Comparison of ENCODE assay signal across 2 fruit fly cellular contexts in the genomic region with DNA sequence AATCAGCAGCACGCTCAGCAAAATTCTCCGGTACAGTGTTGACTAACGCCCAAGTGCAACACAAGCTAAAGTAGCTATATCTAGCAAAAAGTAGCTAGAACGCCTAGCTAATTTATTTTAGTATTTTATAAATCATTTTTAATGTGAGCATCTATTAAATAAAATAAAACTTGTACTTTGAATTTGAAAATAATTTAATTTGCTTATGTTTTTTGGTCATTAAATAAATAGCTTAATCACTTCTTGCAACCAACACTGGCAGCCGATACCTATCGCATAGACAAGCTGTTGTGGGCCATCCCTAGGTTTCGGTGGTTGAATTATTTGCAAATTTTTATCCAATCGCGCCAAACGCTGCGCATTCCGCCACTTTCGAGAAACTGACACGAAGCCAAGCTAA.
TF ChIP-seq lines count a peak whose summit lies in the region.

TSS of gene Polr2J (minus strand) at position 49 of the 400 bp plus-strand sequence.
TSS of gene CG15141 (plus strand) at position 284 of the 400 bp plus-strand sequence.

TF ChIP-seq in whole organism, embryonic, 481 proteins besides CTCF, POLR2A, EP300 and RAD21 (continued from another document and continues in another):
- TF ChIP-seq hkb (optimal IDR thresholded peaks at IDR 0.05; lab: Kevin White, UChicago) (peak; percentile 65), hkb (GFP tag; IDR thresholded peaks at IDR 0.05; lab: Robert Waterston, UW) (peak; percentile 81), bcd (GFP tag; optimal IDR thresholded peaks at IDR 0.05; lab: Kevin White, UChicago) (peak; percentile 89), zfh2 (GFP tag; optimal IDR thresholded peaks at IDR 0.05; lab: Kevin White, UChicago) (peak; percentile 88), odd (GFP tag; optimal IDR thresholded peaks at IDR 0.05; lab: Kevin White, UChicago) (no peak), CG1602 (GFP tag; optimal IDR thresholded peaks at IDR 0.05; lab: Kevin White, UChicago) (peak; percentile 87), gcm2 (GFP tag; optimal IDR thresholded peaks at IDR 0.05; lab: Kevin White, UChicago) (no peak), CG4404 (GFP tag; IDR thresholded peaks at IDR 0.05; lab: Robert Waterston, UW) (peak; percentile 90), CG17612 (GFP tag; IDR thresholded peaks at IDR 0.05; lab: Robert Waterston, UW) (peak; percentile 50; the same call in 1 of the 2 replicates), schlank (tag; optimal IDR thresholded peaks at IDR 0.05; lab: Kevin White, UChicago) (peak; percentile 29), p53 (GFP tag; optimal IDR thresholded peaks at IDR 0.05; lab: Kevin White, UChicago) (no peak), CG1647 (GFP tag; optimal IDR thresholded peaks at IDR 0.05; lab: Kevin White, UChicago) (peak; percentile 61), crol (GFP tag; IDR thresholded peaks at IDR 0.05; lab: Robert Waterston, UW) (no peak), CG2199 (GFP tag; IDR thresholded peaks at IDR 0.05; lab: Robert Waterston, UW) (peak; percentile 65; the same call in 1 of the 3 replicates), nerfin-1 (tag; optimal IDR thresholded peaks at IDR 0.05; lab: Kevin White, UChicago) (peak; percentile 96), CG10543 (GFP tag; optimal IDR thresholded peaks at IDR 0.05; lab: Kevin White, UChicago) (no peak), CG11695 (GFP tag; IDR thresholded peaks at IDR 0.05; lab: Robert Waterston, UW) (peak; percentile 73; the same call in 2 of the 3 replicates), CG6854 (GFP tag; optimal IDR thresholded peaks at IDR 0.05; lab: Kevin White, UChicago) (no peak), Nf-YC (tag; optimal IDR thresholded peaks at IDR 0.05; lab: Kevin White, UChicago) (peak; percentile 92), CG14441 (GFP tag; IDR thresholded peaks at IDR 0.05; lab: Robert Waterston, UW) (peak; percentile 87), CG7839 (tag; optimal IDR thresholded peaks at IDR 0.05; lab: Kevin White, UChicago) (no peak), Bteb2 (GFP tag; optimal IDR thresholded peaks at IDR 0.05; lab: Kevin White, UChicago) (peak; percentile 79), CG18011 (GFP tag; optimal IDR thresholded peaks at IDR 0.05; lab: Kevin White, UChicago) (peak; percentile 74), CG12942 (GFP tag; optimal IDR thresholded peaks at IDR 0.05; lab: Kevin White, UChicago) (peak; percentile 84), insv (GFP tag; optimal IDR thresholded peaks at IDR 0.05; lab: Kevin White, UChicago) (peak in 1 of 2 experiments; percentile 49), CG3726 (GFP tag; IDR thresholded peaks at IDR 0.05; lab: Robert Waterston, UW) (peak; percentile 68; the same call in 2 of the 3 replicates), CG7271 (tag; optimal IDR thresholded peaks at IDR 0.05; lab: Kevin White, UChicago) (peak; percentile 78), exex (tag; optimal IDR thresholded peaks at IDR 0.05; lab: Kevin White, UChicago) (peak; percentile 55), tup (GFP tag; optimal IDR thresholded peaks at IDR 0.05; lab: Kevin White, UChicago) (peak; percentile 57), jumu (GFP tag; optimal IDR thresholded peaks at IDR 0.05; lab: Kevin White, UChicago) (peak; percentile 73), ac (GFP tag; optimal IDR thresholded peaks at IDR 0.05; lab: Kevin White, UChicago) (no peak), Hand (GFP tag; optimal IDR thresholded peaks at IDR 0.05; lab: Kevin White, UChicago) (no peak), CG11456 (GFP tag; IDR thresholded peaks at IDR 0.05; lab: Robert Waterston, UW) (peak; percentile 91), CG31224 (GFP tag; IDR thresholded peaks at IDR 0.05; lab: Robert Waterston, UW) (peak; percentile 73), CG12744 (GFP tag; optimal IDR thresholded peaks at IDR 0.05; lab: Kevin White, UChicago) (peak; percentile 21), mirr (GFP tag; optimal IDR thresholded peaks at IDR 0.05; lab: Kevin White, UChicago) (no peak), Doc2 (GFP tag; IDR thresholded peaks at IDR 0.05; lab: Robert Waterston, UW) (peak; percentile 81), stwl (tag; optimal IDR thresholded peaks at IDR 0.05; lab: Kevin White, UChicago) (peak; percentile 95), trem (tag; optimal IDR thresholded peaks at IDR 0.05; lab: Kevin White, UChicago) (peak; percentile 90), gfzf (GFP tag; optimal IDR thresholded peaks at IDR 0.05; lab: Kevin White, UChicago) (no peak), Hr78 (GFP tag; optimal IDR thresholded peaks at IDR 0.05; lab: Kevin White, UChicago) (no peak), Hr51 (GFP tag; optimal IDR thresholded peaks at IDR 0.05; lab: Kevin White, UChicago) (peak; percentile 83 to 87), zf30C (GFP tag; optimal IDR thresholded peaks at IDR 0.05; lab: Kevin White, UChicago) (no peak), pzg (GFP tag; optimal IDR thresholded peaks at IDR 0.05; lab: Kevin White, UChicago) (peak; percentile 67), corto (GFP tag; optimal IDR thresholded peaks at IDR 0.05; lab: Kevin White, UChicago) (peak; percentile 25), CG32772 (GFP tag; IDR thresholded peaks at IDR 0.05; lab: Robert Waterston, UW) (peak; percentile 92), GATAe (GFP tag; conservative IDR thresholded peaks at IDR 0.05; lab: Robert Waterston, UW) (no peak; the same call in 1 of the 2 replicates), CG10366 (GFP tag; IDR thresholded peaks at IDR 0.05; lab: Robert Waterston, UW) (peak; percentile 87), Hr3 (GFP tag; optimal IDR thresholded peaks at IDR 0.05; lab: Kevin White, UChicago) (peak; percentile 94), cas (GFP tag; IDR thresholded peaks at IDR 0.05; lab: Robert Waterston, UW) (peak; percentile 67), CG6813 (GFP tag; optimal IDR thresholded peaks at IDR 0.05; lab: Kevin White, UChicago) (no peak), Deaf1 (tag; optimal IDR thresholded peaks at IDR 0.05; lab: Kevin White, UChicago) (no peak), chif (GFP tag; optimal IDR thresholded peaks at IDR 0.05; lab: Kevin White, UChicago) (peak; percentile 45 to 77), Hsf (GFP tag; optimal IDR thresholded peaks at IDR 0.05; lab: Kevin White, UChicago) (peak; percentile 87), CG11247 (GFP tag; IDR thresholded peaks at IDR 0.05; lab: Robert Waterston, UW) (peak; percentile 82), Dbx (GFP tag; IDR thresholded peaks at IDR 0.05; lab: Robert Waterston, UW) (peak; percentile 92), pfk (GFP tag; optimal IDR thresholded peaks at IDR 0.05; lab: Kevin White, UChicago) (no peak), CG10431 (GFP tag; optimal IDR thresholded peaks at IDR 0.05; lab: Kevin White, UChicago) (no peak), Ptx1 (GFP tag; IDR thresholded peaks at IDR 0.05; lab: Robert Waterston, UW) (peak; percentile 95), CG18476 (GFP tag; optimal IDR thresholded peaks at IDR 0.05; lab: Kevin White, UChicago) (peak; percentile 86), Pdp1 (GFP tag; optimal IDR thresholded peaks at IDR 0.05; lab: Kevin White, UChicago) (peak in 1 of 2 experiments; percentile 75), dmrt11E (tag; optimal IDR thresholded peaks at IDR 0.05; lab: Kevin White, UChicago) (peak; percentile 86), tna (GFP tag; IDR thresholded peaks at IDR 0.05; lab: Robert Waterston, UW; ENCODE audit: partially characterized antibody) (peak; percentile 41; the same call in 1 of the 2 replicates)

TF ChIP-seq in whole organism, prepupa, 60 proteins besides CTCF, POLR2A, EP300 and RAD21 (continued from another document):
- TF ChIP-seq Eip78C (GFP tag; lab: Kevin White, UChicago) (no peak), dsx (GFP tag; optimal IDR thresholded peaks at IDR 0.05; lab: Kevin White, UChicago; ENCODE audit: poor library complexity, severe bottlenecking) (no peak), CG7368 (GFP tag; optimal IDR thresholded peaks at IDR 0.05; lab: Kevin White, UChicago) (no peak), net (GFP tag; optimal IDR thresholded peaks at IDR 0.05; lab: Kevin White, UChicago) (no peak), OdsH (GFP tag; optimal IDR thresholded peaks at IDR 0.05; lab: Kevin White, UChicago) (peak; percentile 83), CG31627 (GFP tag; optimal IDR thresholded peaks at IDR 0.05; lab: Kevin White, UChicago) (peak; percentile 81), Sox15 (GFP tag; optimal IDR thresholded peaks at IDR 0.05; lab: Kevin White, UChicago) (peak; percentile 63), Ets96B (tag; optimal IDR thresholded peaks at IDR 0.05; lab: Kevin White, UChicago) (peak; percentile 73), ss (GFP tag; optimal IDR thresholded peaks at IDR 0.05; lab: Kevin White, UChicago) (no peak)
